Worm (Caenorhabditis elegans): ENCODE results near the gene him-3.

DNA sequence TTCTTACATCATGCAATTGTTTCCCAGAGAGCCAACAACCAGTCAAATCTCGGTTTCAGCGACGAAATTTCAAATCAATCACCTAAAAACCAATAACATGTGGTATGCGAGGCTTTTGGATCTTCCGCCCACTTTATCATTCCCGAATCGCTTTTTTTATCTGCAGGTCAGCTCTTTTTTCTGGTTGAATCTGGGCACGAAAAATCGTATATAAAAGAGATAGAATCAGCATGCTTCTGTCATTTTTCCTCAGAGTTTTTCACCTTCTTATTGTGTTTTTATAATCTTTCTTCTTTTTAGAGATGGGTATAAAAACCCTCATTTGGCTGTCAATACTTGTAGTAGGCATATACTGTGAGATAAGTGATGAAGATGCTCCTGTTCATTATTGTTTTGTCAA is 26.0 kb downstream of the him-3 start, which contains the start of gene cht-3:
- TF ChIP-seq ztf-23 (GFP tag; IDR thresholded peaks at IDR 0.05) (no peak), ztf-29 (GFP tag; IDR thresholded peaks at IDR 0.05) (no peak), tab-1 (GFP tag; IDR thresholded peaks at IDR 0.05) (no peak)

Measured in whole organism, midembryonic.